Worm (Caenorhabditis elegans) whole organism, mixed stage, embryonic: ENCODE results near the gene sra-38.

Source experiments
- bed-3 ChIP-seq: fragments of 200-800 bp; sonication (Bioruptor generic); optimal IDR thresholded peaks from 3 replicates; lab custom pipeline; 2018; ENCODE audit warnings: mild to moderate bottlenecking, missing genetic modification characterization, moderate library complexity, missing compliant biosample characterization
- elt-3 ChIP-seq: fragments of 150-350 bp; optimal IDR thresholded peaks from 2 replicates; lab custom pipeline; 2014; ENCODE audit warnings: missing biosample characterization, missing genetic modification characterization
- ham-2 ChIP-seq: fragments of 200-800 bp; sonication (Bioruptor generic); optimal IDR thresholded peaks from 2 replicates; lab custom pipeline; 2018; ENCODE audit warnings: mild to moderate bottlenecking, missing genetic modification characterization, missing compliant biosample characterization
- lin-32 ChIP-seq: fragments of 200-800 bp; sonication (Bioruptor generic); optimal IDR thresholded peaks from 2 replicates; lab custom pipeline; 2018; ENCODE audit warnings: mild to moderate bottlenecking, missing genetic modification characterization, missing compliant biosample characterization
- lsy-2 ChIP-seq: fragments of 150-350 bp; optimal IDR thresholded peaks from 2 replicates; lab custom pipeline; 2014; ENCODE audit warnings: missing biosample characterization, missing genetic modification characterization
- mab-5 ChIP-seq: fragments of 150-350 bp; optimal IDR thresholded peaks from 2 replicates; lab custom pipeline; 2014; ENCODE audit warnings: missing biosample characterization, missing genetic modification characterization
- mls-2 ChIP-seq: sonication (generic microtip); optimal IDR thresholded peaks from 2 replicates; lab custom pipeline; 2016; ENCODE audit warnings: mild to moderate bottlenecking, missing genetic modification characterization, moderate library complexity, missing compliant biosample characterization
- nhr-12 ChIP-seq: fragments of 150-350 bp; optimal IDR thresholded peaks from 2 replicates; lab custom pipeline; 2014; ENCODE audit warnings: missing biosample characterization, missing genetic modification characterization
- nhr-2 ChIP-seq: fragments of 150-350 bp; optimal IDR thresholded peaks from 2 replicates; lab custom pipeline; 2014; ENCODE audit warnings: missing biosample characterization, missing genetic modification characterization
- nhr-237 ChIP-seq: fragments of 150-350 bp; optimal IDR thresholded peaks from 2 replicates; lab custom pipeline; 2014; ENCODE audit warnings: missing biosample characterization, missing genetic modification characterization
- nhr-76 ChIP-seq: sonication (generic microtip); optimal IDR thresholded peaks from 2 replicates; lab custom pipeline; 2017; ENCODE audit warnings: missing biosample characterization, missing genetic modification characterization
- snpc-4 ChIP-seq: fragments of 150-350 bp; optimal IDR thresholded peaks from 2 replicates; lab custom pipeline; 2014; ENCODE audit warnings: missing biosample characterization, missing genetic modification characterization
- unc-39 ChIP-seq: fragments of 150-350 bp; optimal IDR thresholded peaks from 2 replicates; lab custom pipeline; 2014; ENCODE audit warnings: missing biosample characterization, missing genetic modification characterization
- unc-62 ChIP-seq: fragments of 150-350 bp; optimal IDR thresholded peaks from 2 replicates; lab custom pipeline; 2014; ENCODE audit warnings: missing biosample characterization, missing genetic modification reagents, missing genetic modification characterization

DNA sequence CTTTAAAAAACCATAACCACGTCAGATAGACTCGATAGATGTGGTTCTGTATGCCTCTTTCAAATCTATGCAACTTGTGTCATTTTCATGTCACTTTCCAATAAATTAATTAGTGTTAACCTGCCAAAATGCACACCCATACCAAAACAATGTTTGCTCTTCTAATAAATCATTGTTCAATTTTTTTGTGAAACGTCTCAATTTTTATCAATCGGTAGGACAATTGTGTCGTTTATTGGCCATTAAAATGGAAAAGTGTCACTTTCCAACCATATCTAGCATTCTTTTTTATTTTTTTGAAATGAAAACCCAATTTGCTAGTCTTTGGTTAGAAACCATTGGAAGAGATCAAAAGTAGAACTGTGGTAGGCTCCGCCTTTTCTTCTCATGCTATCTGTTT is 49.6 kb downstream of the sra-38 start:
- TF ChIP-seq nhr-2 (tag; lab: Kevin White, UChicago) (no peak), snpc-4 (no peak), nhr-12 (tag; lab: Kevin White, UChicago) (no peak), nhr-76 (tag; lab: Kevin White, UChicago) (no peak), lin-32 (no peak), mls-2 (tag; lab: Kevin White, UChicago) (no peak), unc-39 (tag; lab: Kevin White, UChicago) (no peak), mab-5 (tag; lab: Kevin White, UChicago) (no peak), nhr-237 (tag; lab: Kevin White, UChicago) (no peak), unc-62 (GFP tag; lab: Kevin White, UChicago) (no peak), bed-3 (no peak), lsy-2 (no peak), elt-3 (tag; lab: Kevin White, UChicago) (no peak), ham-2 (no peak)
